Fruit fly (Drosophila melanogaster) whole organism, prepupa: ENCODE measurements around the gene Fur2.

ENCODE experiments used
- CG10631 ChIP-seq: fragments of 200-800 bp; sonication (Bioruptor generic); optimal IDR thresholded peaks from 2 replicates; lab custom pipeline; 2016; ENCODE audit warnings: missing biosample characterization, missing genetic modification characterization
- CG6808 ChIP-seq: fragments of 200-800 bp; sonication (Bioruptor generic); optimal IDR thresholded peaks from 3 replicates; lab custom pipeline; 2017; ENCODE audit warnings: missing biosample characterization, missing genetic modification characterization, mild to moderate bottlenecking, moderate library complexity, missing genetic modification reagents
- Ets96B ChIP-seq: fragments of 200-800 bp; optimal IDR thresholded peaks from 2 replicates; lab custom pipeline; 2019; ENCODE audit warnings: missing biosample characterization, mild to moderate bottlenecking, missing genetic modification characterization, moderate library complexity
- Met ChIP-seq: fragments of 200-800 bp; sonication (Bioruptor generic); optimal IDR thresholded peaks from 3 replicates; lab custom pipeline; 2016; ENCODE audit warnings: missing biosample characterization, missing genetic modification characterization
- net ChIP-seq: fragments of 200-800 bp; sonication (Bioruptor generic); optimal IDR thresholded peaks from 3 replicates; lab custom pipeline; 2016; ENCODE audit warnings: missing biosample characterization, missing genetic modification characterization

dm6 chrX:16372492-16373350, at the start of gene Fur2:
- no peak for TF ChIP-seq net (GFP tag; lab: Kevin White, UChicago)
- no peak for TF ChIP-seq CG10631
- TF ChIP-seq Met (GFP tag; lab: Kevin White, UChicago), result no peak
- peak; percentile 25 for TF ChIP-seq CG6808 (GFP tag; lab: Kevin White, UChicago)
- no peak for TF ChIP-seq Ets96B (tag; lab: Kevin White, UChicago)
